Worm (Caenorhabditis elegans): ENCODE data around the gene dop-4.
A peak's percentile ranks its signal among the peaks of the same experiment; 100 is the strongest.

dop-4 gene

ce11 chrX:1294607-1295303 lies at the start of gene dop-4:
Gene dop-4 (plus strand): TSS chrX:1295253.
- TF ChIP-seq lin-14 (GFP tag; optimal IDR thresholded peaks at IDR 0.05) (peak; percentile 51), fkh-10 (GFP tag; optimal IDR thresholded peaks at IDR 0.05) (peak; percentile 4), C04F5.9 (tag; optimal IDR thresholded peaks at IDR 0.05) (no peak)

- peak; percentile 47 for TF ChIP-seq elt-2 (tag; optimal IDR thresholded peaks at IDR 0.05)
- TF ChIP-seq pqm-1 (tag; optimal IDR thresholded peaks at IDR 0.05): no peak
- no peak for TF ChIP-seq F16B12.6 (tag; optimal IDR thresholded peaks at IDR 0.05)
- TF ChIP-seq lin-35 (GFP tag; optimal IDR thresholded peaks at IDR 0.05): peak in 1 of 2 experiments; percentile 25
- no peak for TF ChIP-seq tlp-1 (tag; optimal IDR thresholded peaks at IDR 0.05)
- no peak for TF ChIP-seq efl-1 (optimal IDR thresholded peaks at IDR 0.05)
- no peak for TF ChIP-seq efl-1 (GFP tag; optimal IDR thresholded peaks at IDR 0.05 in 1 of 2)
These were observed 49.3 kb upstream of the dop-4 start, which contains the start of gene tsp-9 for ce11 chrX:1245717-1246116. Gene tsp-9 (plus strand): TSS chrX:1246017.

- TF ChIP-seq unc-30 (tag; optimal IDR thresholded peaks at IDR 0.05): no peak
- no peak for TF ChIP-seq efl-1 (optimal IDR thresholded peaks at IDR 0.05)
- TF ChIP-seq efl-1 (GFP tag; optimal IDR thresholded peaks at IDR 0.05 in 1 of 2): peak in 1 of 2 experiments; percentile 24
- TF ChIP-seq sox-4 (tag; optimal IDR thresholded peaks at IDR 0.05): no peak
- no peak for TF ChIP-seq ceh-82 (tag; optimal IDR thresholded peaks at IDR 0.05)
- TF ChIP-seq nhr-76 (tag; optimal IDR thresholded peaks at IDR 0.05): no peak
- TF ChIP-seq ztf-11 (tag; optimal IDR thresholded peaks at IDR 0.05): no peak
These were observed 45.3 kb upstream of the dop-4 start, which contains the start of gene C25G6.4 for ce11 chrX:1249738-1250137. Gene C25G6.4 (minus strand): TSS chrX:1249838.

DNA sequence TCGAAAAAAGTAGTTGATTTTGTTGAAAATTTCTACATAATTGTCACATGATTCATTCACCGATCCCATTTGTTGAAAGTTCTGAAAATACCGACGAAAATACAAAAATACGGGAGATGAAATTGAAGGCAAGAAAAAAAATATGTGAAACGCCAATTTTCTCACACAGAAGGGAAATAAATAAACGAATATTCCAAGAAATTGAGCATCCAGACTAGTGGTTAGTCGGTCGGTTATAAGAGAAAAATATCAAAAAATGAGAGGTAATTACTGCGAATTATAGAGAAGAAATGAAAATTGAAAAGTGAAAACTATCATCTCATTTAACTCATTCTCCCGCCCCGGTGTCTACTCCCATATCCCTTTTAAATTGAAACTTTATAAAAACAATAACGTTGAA lies 39.5 kb upstream of the dop-4 start, which contains the start of gene npr-11:
TSS of gene npr-11 (minus strand) at position 101 of the 400 bp plus-strand sequence.
- TF ChIP-seq isw-1 (GFP tag; IDR thresholded peaks at IDR 0.05) (no peak), unc-30 (tag; optimal IDR thresholded peaks at IDR 0.05) (no peak), efl-1 (optimal IDR thresholded peaks at IDR 0.05) (no peak), efl-1 (GFP tag; optimal IDR thresholded peaks at IDR 0.05 in 1 of 2) (peak in 1 of 2 experiments; percentile 64), C16A3.4 (tag; optimal IDR thresholded peaks at IDR 0.05) (no peak), mdl-1 (tag; optimal IDR thresholded peaks at IDR 0.05) (no peak)

- TF ChIP-seq lin-39 (tag; optimal IDR thresholded peaks at IDR 0.05) (no peak), egl-27 (tag; optimal IDR thresholded peaks at IDR 0.05) (no peak), aly-2 (tag; optimal IDR thresholded peaks at IDR 0.05) (no peak), lin-14 (GFP tag; optimal IDR thresholded peaks at IDR 0.05) (no peak), elt-3 (tag; optimal IDR thresholded peaks at IDR 0.05) (no peak), swsn-7 (tag; optimal IDR thresholded peaks at IDR 0.05) (no peak), mef-2 (tag; optimal IDR thresholded peaks at IDR 0.05) (no peak), nhr-71 (tag; optimal IDR thresholded peaks at IDR 0.05) (no peak), xbp-1 (tag; optimal IDR thresholded peaks at IDR 0.05) (no peak), blmp-1 (tag; optimal IDR thresholded peaks at IDR 0.05) (no peak), ceh-8 (GFP tag; optimal IDR thresholded peaks at IDR 0.05) (no peak), snpc-4 (tag; optimal IDR thresholded peaks at IDR 0.05) (no peak), nhr-85 (tag) (no peak), ets-5 (GFP tag; IDR thresholded peaks at IDR 0.05) (no peak), pag-3 (tag; optimal IDR thresholded peaks at IDR 0.05; ENCODE audit: borderline replicate concordance, insufficient read depth) (no peak), lin-15B (tag; optimal IDR thresholded peaks at IDR 0.05) (no peak)
These were observed 37.4 kb upstream of the dop-4 start for ce11 chrX:1257668-1258067.
